Worm (Caenorhabditis elegans): ENCODE measurements around the gene F11G11.4.

F11G11.4 gene

ce11 chrII:4851594-4852106, 8.7 kb upstream of the F11G11.4 start, which contains the start of gene dnj-9 (continued):
- no peak for TF ChIP-seq hlh-17 (GFP tag; optimal IDR thresholded peaks at IDR 0.05; ENCODE audit: borderline replicate concordance)
- peak; percentile 91 for TF ChIP-seq isw-1 (GFP tag; IDR thresholded peaks at IDR 0.05)
- no peak for TF ChIP-seq ceh-63 (GFP tag; optimal IDR thresholded peaks at IDR 0.05)
- peak; percentile 99 for TF ChIP-seq mep-1 (tag; optimal IDR thresholded peaks at IDR 0.05)
- no peak for TF ChIP-seq egl-27 (tag; optimal IDR thresholded peaks at IDR 0.05)
- peak; percentile 96 for TF ChIP-seq xbp-1 (tag; optimal IDR thresholded peaks at IDR 0.05)
- TF ChIP-seq C16A3.4 (tag; optimal IDR thresholded peaks at IDR 0.05) = peak; percentile 97
- peak; percentile 87 for TF ChIP-seq ama-1 (optimal IDR thresholded peaks at IDR 0.05)
- peak; percentile 95 to 96 (median 96) for TF ChIP-seq ceh-82 (tag; optimal IDR thresholded peaks at IDR 0.05)
- peak in 1 of 2 experiments; percentile 78 for TF ChIP-seq mdl-1 (tag; optimal IDR thresholded peaks at IDR 0.05)

- TF ChIP-seq efl-1 (optimal IDR thresholded peaks at IDR 0.05) = no peak
- peak; percentile 11 to 91 for TF ChIP-seq efl-1 (GFP tag; optimal IDR thresholded peaks at IDR 0.05 in 1 of 2)
- TF ChIP-seq ceh-88 (GFP tag; IDR thresholded peaks at IDR 0.05) = no peak
- no peak for TF ChIP-seq mep-1 (tag; optimal IDR thresholded peaks at IDR 0.05)
- TF ChIP-seq lin-13 (GFP tag; optimal IDR thresholded peaks at IDR 0.05) = no peak
- TF ChIP-seq skn-1 (tag; optimal IDR thresholded peaks at IDR 0.05) = peak; percentile 64
- no peak for TF ChIP-seq nhr-12 (tag; optimal IDR thresholded peaks at IDR 0.05)
- peak; percentile 19 for TF ChIP-seq blmp-1 (tag; optimal IDR thresholded peaks at IDR 0.05)
Measured at ce11 chrII:4854761-4855160, 5.6 kb upstream of the F11G11.4 start.

- TF ChIP-seq isw-1 (GFP tag; IDR thresholded peaks at IDR 0.05) (0 out of 2 replicates have a peak, but pooled peaks have one; percentile 1), nhr-71 (tag; optimal IDR thresholded peaks at IDR 0.05) (no peak), nhr-12 (tag; optimal IDR thresholded peaks at IDR 0.05) (no peak), rnt-1 (tag; optimal IDR thresholded peaks at IDR 0.05) (peak; percentile 5), hlh-4 (tag; optimal IDR thresholded peaks at IDR 0.05) (no peak), efl-1 (optimal IDR thresholded peaks at IDR 0.05) (peak in 1 of 2 experiments; percentile 14), efl-1 (GFP tag; optimal IDR thresholded peaks at IDR 0.05 in 1 of 2) (no peak), lin-14 (GFP tag; optimal IDR thresholded peaks at IDR 0.05) (peak; percentile 65), grh-1 (GFP tag; IDR thresholded peaks at IDR 0.05) (no peak), nhr-20 (tag; optimal IDR thresholded peaks at IDR 0.05) (no peak), zag-1 (tag; optimal IDR thresholded peaks at IDR 0.05) (no peak)
Measured at ce11 chrII:4855489-4855888, 4.9 kb upstream of the F11G11.4 start.

- TF ChIP-seq hlh-17 (GFP tag; optimal IDR thresholded peaks at IDR 0.05; ENCODE audit: borderline replicate concordance) (no peak), skn-1 (tag; optimal IDR thresholded peaks at IDR 0.05) (peak; percentile 57), egl-13 (tag; optimal IDR thresholded peaks at IDR 0.05) (no peak), mep-1 (tag; optimal IDR thresholded peaks at IDR 0.05) (peak; percentile 41), ceh-63 (GFP tag; optimal IDR thresholded peaks at IDR 0.05) (no peak), vab-15 (tag; optimal IDR thresholded peaks at IDR 0.05) (no peak), efl-3 (GFP tag; optimal IDR thresholded peaks at IDR 0.05) (no peak), lir-3 (tag; optimal IDR thresholded peaks at IDR 0.05; ENCODE audit: poor library complexity) (no peak), hlh-4 (tag; optimal IDR thresholded peaks at IDR 0.05) (no peak), mef-2 (tag; optimal IDR thresholded peaks at IDR 0.05) (no peak), pag-3 (tag; optimal IDR thresholded peaks at IDR 0.05; ENCODE audit: borderline replicate concordance, insufficient read depth) (no peak), F16B12.6 (tag; optimal IDR thresholded peaks at IDR 0.05) (no peak), pax-3 (tag; optimal IDR thresholded peaks at IDR 0.05) (peak; percentile 38), xbp-1 (tag; optimal IDR thresholded peaks at IDR 0.05) (no peak), zag-1 (tag; optimal IDR thresholded peaks at IDR 0.05) (no peak), tlp-1 (tag; optimal IDR thresholded peaks at IDR 0.05) (no peak), dsc-1 (tag; optimal IDR thresholded peaks at IDR 0.05) (peak; percentile 70), swsn-7 (tag; optimal IDR thresholded peaks at IDR 0.05) (no peak), nhr-85 (tag) (peak; percentile 88), aly-2 (tag; optimal IDR thresholded peaks at IDR 0.05) (no peak), nhr-47 (tag; optimal IDR thresholded peaks at IDR 0.05) (peak; percentile 25), ama-1 (optimal IDR thresholded peaks at IDR 0.05) (no peak), tbx-2 (tag; optimal IDR thresholded peaks at IDR 0.05) (no peak), fos-1 (tag; optimal IDR thresholded peaks at IDR 0.05) (no peak), irx-1 (tag; optimal IDR thresholded peaks at IDR 0.05) (no peak), sup-37 (GFP tag; optimal IDR thresholded peaks at IDR 0.05) (no peak), ceh-88 (GFP tag; IDR thresholded peaks at IDR 0.05) (no peak), jun-1 (tag; optimal IDR thresholded peaks at IDR 0.05) (no peak), ets-5 (GFP tag; IDR thresholded peaks at IDR 0.05) (no peak), fkh-8 (tag; optimal IDR thresholded peaks at IDR 0.05) (peak; percentile 45), nhr-71 (tag; optimal IDR thresholded peaks at IDR 0.05) (peak; percentile 64), grh-1 (GFP tag; IDR thresholded peaks at IDR 0.05) (no peak), nhr-11 (tag; optimal IDR thresholded peaks at IDR 0.05) (no peak)
Measured at ce11 chrII:4856113-4856512, 4.3 kb upstream of the F11G11.4 start.
